Worm (Caenorhabditis elegans): ENCODE data around the gene cyp-14A1.

ce11 chrX:13223437-13223836, 43.7 kb downstream of the cyp-14A1 start, which contains the start of gene skr-20:
- no peak for TF ChIP-seq W03F9.2 (tag; optimal IDR thresholded peaks at IDR 0.05)
- no peak for TF ChIP-seq dao-5 (tag; optimal IDR thresholded peaks at IDR 0.05)
- TF ChIP-seq him-1 (tag; optimal IDR thresholded peaks at IDR 0.05): no peak

Measured in whole organism, L4/young adult.